Worm (Caenorhabditis elegans): Measurements from ENCODE around the gene srz-31.

DNA sequence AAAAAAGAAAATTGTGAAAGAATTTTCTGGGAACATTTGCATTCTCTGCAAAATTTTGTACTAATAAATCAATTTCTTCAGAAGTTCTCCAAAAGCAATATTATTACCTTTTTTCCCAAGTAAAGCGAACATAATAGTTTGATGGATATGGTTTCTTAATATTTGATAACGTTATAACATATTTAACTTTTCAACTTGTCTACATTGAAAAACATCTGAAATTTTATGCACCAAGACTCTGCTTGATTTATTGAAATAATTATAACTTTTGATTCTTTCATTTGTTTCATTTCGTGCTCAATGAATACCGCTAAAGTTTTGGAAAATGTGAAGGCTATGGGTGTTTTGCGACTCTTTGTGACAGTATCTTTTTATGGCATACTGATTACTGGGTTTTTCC is at the start of gene srz-31:
- TF ChIP-seq ama-1 (optimal IDR thresholded peaks at IDR 0.05) (no peak), hmg-4 (GFP tag; optimal IDR thresholded peaks at IDR 0.05) (no peak), ceh-13 (GFP tag; optimal IDR thresholded peaks at IDR 0.05) (no peak), pes-1 (GFP tag; IDR thresholded peaks at IDR 0.05) (no peak), tra-4 (tag; optimal IDR thresholded peaks at IDR 0.05) (no peak), hnd-1 (tag; optimal IDR thresholded peaks at IDR 0.05) (no peak), tbx-11 (GFP tag; IDR thresholded peaks at IDR 0.05) (no peak), flt-1 (GFP tag; IDR thresholded peaks at IDR 0.05) (no peak), hmbx-1 (tag; optimal IDR thresholded peaks at IDR 0.05) (no peak), ets-7 (tag; optimal IDR thresholded peaks at IDR 0.05) (no peak), F13C5.2 (tag; optimal IDR thresholded peaks at IDR 0.05) (no peak), ceh-36 (tag; optimal IDR thresholded peaks at IDR 0.05) (no peak)
